Worm (Caenorhabditis elegans) whole organism, L4 larva: ENCODE data around the gene col-114.
"Not testable (repeated sequence)": the region's sequence is repeated elsewhere in the genome, so short reads cannot be mapped to it uniquely, and the experiment has no call there.

Source experiments
- F26F4.8 ChIP-seq: fragments of 200-800 bp; sonication (Bioruptor generic); conservative IDR thresholded peaks from 2 replicates; pipeline ENCODE4 v1.3.6; 2022; ENCODE audit warnings: missing genetic modification characterization, missing compliant biosample characterization
- F49E8.2 ChIP-seq: sonication (generic microtip); optimal IDR thresholded peaks from 2 replicates; lab custom pipeline; 2016; ENCODE audit warnings: missing compliant biosample characterization, mild to moderate bottlenecking, missing genetic modification characterization, borderline replicate concordance
- R02D3.7 ChIP-seq: fragments of 150-350 bp; sonication (generic microtip); optimal IDR thresholded peaks from 3 replicates; lab custom pipeline; 2014; ENCODE audit warnings: missing biosample characterization, missing genetic modification characterization
- Y75B8A.6 ChIP-seq: fragments of 200-800 bp; sonication (Bioruptor generic); IDR thresholded peaks from 2 replicates; pipeline ENCODE4 v1.3.6; 2022; ENCODE audit warnings: missing genetic modification reagents, missing genetic modification characterization, missing compliant biosample characterization
- ZK337.2 ChIP-seq: fragments of 200-800 bp; sonication (Bioruptor generic); IDR thresholded peaks from 2 replicates; pipeline ENCODE4 v1.3.6; 2022; ENCODE audit warnings: missing genetic modification reagents, missing genetic modification characterization, missing compliant biosample characterization
- aha-1 ChIP-seq: fragments of 150-350 bp; peaks from one replicate; lab custom pipeline; 2014; ENCODE audit warnings: missing biosample characterization, missing genetic modification characterization
- arid-1 ChIP-seq: fragments of 200-800 bp; sonication (Bioruptor generic); conservative IDR thresholded peaks from 2 replicates; pipeline ENCODE4 v1.3.6; 2022; ENCODE audit warnings: missing genetic modification reagents, missing genetic modification characterization, missing compliant biosample characterization
- attf-4 ChIP-seq: sonication (generic microtip); optimal IDR thresholded peaks from 3 replicates; lab custom pipeline; 2017; ENCODE audit warnings: missing biosample characterization, missing genetic modification characterization
- ceh-44 ChIP-seq: fragments of 200-800 bp; sonication (Bioruptor generic); IDR thresholded peaks from 2 replicates; pipeline ENCODE4 v1.3.6; 2022; ENCODE audit warnings: missing genetic modification reagents, missing genetic modification characterization, missing compliant biosample characterization
- ceh-62 ChIP-seq: sonication (generic microtip); optimal IDR thresholded peaks from 2 replicates; lab custom pipeline; 2017; ENCODE audit warnings: missing biosample characterization, missing genetic modification characterization
- daf-12 ChIP-seq: fragments of 150-350 bp; optimal IDR thresholded peaks from 2 replicates; lab custom pipeline; 2014; ENCODE audit warnings: missing biosample characterization, missing genetic modification reagents, missing genetic modification characterization
- dmd-6 ChIP-seq: fragments of 200-800 bp; sonication (Bioruptor generic); IDR thresholded peaks from 2 replicates; pipeline ENCODE4 v1.3.6; 2022; ENCODE audit warnings: missing genetic modification reagents, missing genetic modification characterization, missing compliant biosample characterization
- egl-43 ChIP-seq: fragments of 200-800 bp; sonication (Bioruptor generic); IDR thresholded peaks from 2 replicates; pipeline ENCODE4 v1.3.6; 2022; ENCODE audit warnings: missing genetic modification reagents, missing genetic modification characterization, missing compliant biosample characterization
- hlh-11 ChIP-seq: fragments of 200-800 bp; sonication (Bioruptor generic); optimal IDR thresholded peaks from 2 replicates; lab custom pipeline; 2018; ENCODE audit warnings: mild to moderate bottlenecking, missing genetic modification characterization, missing compliant biosample characterization
- hmg-1.1 ChIP-seq: fragments of 200-800 bp; sonication (Bioruptor generic); IDR thresholded peaks from 2 replicates; pipeline ENCODE4 v1.3.6; 2022; ENCODE audit warnings: missing genetic modification reagents, missing genetic modification characterization, missing compliant biosample characterization
- jun-1 ChIP-seq: fragments of 150-350 bp; optimal IDR thresholded peaks from 2 replicates; lab custom pipeline; 2014; ENCODE audit warnings: missing biosample characterization, missing genetic modification reagents, missing genetic modification characterization
- lin-13 ChIP-seq: fragments of 150-350 bp; optimal IDR thresholded peaks from 2 replicates; lab custom pipeline; 2014; ENCODE audit warnings: missing biosample characterization, missing genetic modification reagents, missing genetic modification characterization
- lin-29 ChIP-seq: fragments of 200-800 bp; sonication (Bioruptor generic); IDR thresholded peaks from 2 replicates; pipeline ENCODE4 v1.3.6; 2022; ENCODE audit warnings: missing genetic modification reagents, missing genetic modification characterization, missing compliant biosample characterization
- mep-1 ChIP-seq: fragments of 150-350 bp; sonication (generic microtip); optimal IDR thresholded peaks from 3 replicates; lab custom pipeline; 2014; ENCODE audit warnings: missing biosample characterization, missing genetic modification characterization
- mes-2 ChIP-seq: sonication (generic microtip); optimal IDR thresholded peaks from 2 replicates; lab custom pipeline; 2016; ENCODE audit warnings: missing genotype, mild to moderate bottlenecking, missing genetic modification characterization, missing compliant biosample characterization; ENCODE audit not compliant: poor library complexity, severe bottlenecking
- mxl-2 ChIP-seq: fragments of 200-800 bp; sonication (Bioruptor generic); conservative IDR thresholded peaks from 2 replicates; pipeline ENCODE4 v1.3.6; 2022; ENCODE audit warnings: missing genetic modification reagents, missing genetic modification characterization, missing compliant biosample characterization
- nhr-10 ChIP-seq: fragments of 150-350 bp; optimal IDR thresholded peaks from 2 replicates; lab custom pipeline; 2014; ENCODE audit warnings: missing biosample characterization, missing genetic modification characterization
- nhr-28 ChIP-seq: fragments of 150-350 bp; optimal IDR thresholded peaks from 2 replicates; lab custom pipeline; 2014; ENCODE audit warnings: missing biosample characterization, missing genetic modification characterization
- php-3 ChIP-seq: fragments of 200-800 bp; sonication (Bioruptor generic); IDR thresholded peaks from 2 replicates; pipeline ENCODE4 v1.3.6; 2022; ENCODE audit warnings: missing genetic modification reagents, missing genetic modification characterization, missing compliant biosample characterization
- set-16 ChIP-seq: fragments of 200-800 bp; sonication (Bioruptor generic); IDR thresholded peaks from 2 replicates; pipeline ENCODE4 v1.3.6; 2022; ENCODE audit warnings: missing genetic modification reagents, missing genetic modification characterization, missing compliant biosample characterization
- snpc-1.2 ChIP-seq: fragments of 200-800 bp; sonication (Bioruptor generic); IDR thresholded peaks from 2 replicates; pipeline ENCODE4 v1.3.6; 2022; ENCODE audit warnings: missing genetic modification reagents, missing genetic modification characterization, missing compliant biosample characterization
- tag-97 ChIP-seq: fragments of 200-800 bp; sonication (Bioruptor generic); IDR thresholded peaks from 2 replicates; pipeline ENCODE4 v1.3.6; 2022; ENCODE audit warnings: missing genetic modification characterization, missing compliant biosample characterization
- unc-39 ChIP-seq: sonication (generic microtip); optimal IDR thresholded peaks from 2 replicates; lab custom pipeline; 2017; ENCODE audit warnings: missing biosample characterization, missing genetic modification characterization
- ztf-11 ChIP-seq: fragments of 150-350 bp; optimal IDR thresholded peaks from 2 replicates; lab custom pipeline; 2014; ENCODE audit warnings: missing biosample characterization, missing genetic modification characterization

Gene col-114

DNA sequence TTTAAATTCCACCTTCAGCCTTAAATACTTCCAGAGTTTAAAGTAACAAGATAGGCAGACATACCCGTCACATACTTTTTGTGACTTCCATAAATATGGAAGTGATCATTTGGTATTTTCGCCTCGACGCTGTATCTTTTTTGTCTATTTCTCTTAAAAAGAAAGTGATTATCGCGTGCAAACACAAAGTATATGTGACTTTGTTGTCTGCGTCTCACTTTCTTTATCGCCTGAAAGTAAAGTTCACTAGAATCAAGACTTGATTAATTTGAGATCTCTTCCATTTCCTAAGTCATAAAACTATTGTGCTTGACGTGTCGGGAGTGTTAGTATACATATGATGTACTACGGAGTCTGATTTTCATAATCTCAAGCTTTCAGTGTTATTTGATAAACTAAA is 11.8 kb upstream of the col-114 start, which contains the start of gene C06E4.6 (continued):
- no peak for TF ChIP-seq mxl-2 (GFP tag; lab: Robert Waterston, UW)
- TF ChIP-seq ceh-62: no peak
- peak; percentile 82 for TF ChIP-seq dmd-6 (GFP tag; lab: Robert Waterston, UW)
- no peak for TF ChIP-seq lin-29 (GFP tag; lab: Robert Waterston, UW)
- TF ChIP-seq hmg-1.1 (GFP tag; lab: Robert Waterston, UW): no peak
- TF ChIP-seq, all 104 proteins: peak for 8

DNA sequence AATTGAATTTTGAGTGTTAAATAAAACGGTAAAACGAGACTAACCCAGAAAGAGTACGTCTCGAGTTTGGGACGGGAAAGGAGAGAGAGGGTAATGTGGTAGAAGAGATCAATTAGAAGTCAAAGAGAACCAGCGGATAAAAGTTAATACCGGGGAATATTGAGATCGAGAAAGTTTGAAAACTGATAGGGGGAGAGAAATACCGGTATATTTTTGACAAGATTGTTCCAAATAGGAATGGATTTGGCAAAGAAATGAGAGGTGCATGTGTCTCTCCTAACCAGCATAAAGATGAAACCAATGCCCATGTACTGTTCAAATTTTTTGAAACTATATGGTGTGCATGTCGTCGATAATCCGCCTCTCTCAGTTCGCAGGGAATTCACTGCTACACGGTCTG is 8.2 kb upstream of the col-114 start, which contains the start of gene C06E4.5:
Gene C06E4.5 (plus strand): TSS at position 301 of the 400 bp plus-strand sequence.
- not testable (repeated sequence) for TF ChIP-seq snpc-1.2 (GFP tag; lab: Robert Waterston, UW); mes-2 (tag; lab: Kevin White, UChicago); ztf-11 (tag; lab: Kevin White, UChicago)
- TF ChIP-seq, all 104 proteins: peak for 0; not testable (repeated sequence) for 104

DNA sequence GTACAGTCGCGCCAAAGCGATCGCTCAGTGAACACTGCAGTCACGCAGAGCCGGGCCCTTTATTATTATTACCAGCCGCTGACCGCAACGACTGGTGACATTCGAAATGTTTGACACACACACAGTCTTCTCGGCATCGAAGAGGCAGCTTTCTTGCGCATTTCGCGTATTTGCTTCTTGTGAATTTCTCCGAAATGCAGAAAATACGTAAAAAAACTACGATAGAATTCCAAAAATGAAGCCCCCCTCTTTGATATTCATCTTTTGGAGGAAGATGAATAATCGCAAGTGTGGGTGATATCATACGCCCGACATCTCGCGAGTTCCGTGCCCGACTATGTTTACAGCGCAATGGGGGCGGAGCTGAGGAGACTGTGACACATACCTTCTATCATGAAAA is 6.8 kb upstream of the col-114 start:
- peak; percentile 1 for TF ChIP-seq mes-2 (tag; lab: Kevin White, UChicago)
- no peak for TF ChIP-seq nhr-28 (tag; lab: Kevin White, UChicago)
- TF ChIP-seq F49E8.2 (tag; lab: Kevin White, UChicago): peak; percentile 15

DNA sequence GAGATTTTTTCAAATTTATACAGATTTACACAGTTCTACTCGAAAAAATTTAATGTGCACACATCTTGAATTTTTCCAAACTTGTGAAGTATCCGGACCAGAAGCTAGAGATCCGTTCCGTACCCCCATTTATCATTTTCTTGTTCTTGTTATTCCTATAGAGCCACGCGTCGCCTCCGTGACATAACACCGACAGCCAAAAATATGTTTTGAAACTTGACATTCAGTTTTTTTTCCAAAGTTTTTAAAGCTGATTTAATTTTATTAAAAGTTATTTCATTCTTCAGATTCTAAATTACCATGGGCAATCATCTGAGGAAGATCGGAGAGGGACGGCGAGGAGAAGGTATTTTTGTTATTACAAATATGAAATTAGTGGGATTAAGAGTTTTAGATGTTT is 3.7 kb upstream of the col-114 start, which contains the start of gene D2024.18:
Gene D2024.18 (plus strand): TSS at position 301 of the 400 bp plus-strand sequence.
- TF ChIP-seq ZK337.2 (GFP tag; lab: Robert Waterston, UW) (no peak), nhr-10 (tag; lab: Kevin White, UChicago) (no peak), arid-1 (GFP tag; lab: Robert Waterston, UW) (no peak), lin-13 (GFP tag; lab: Kevin White, UChicago) (no peak), daf-12 (tag; lab: Kevin White, UChicago) (no peak)

DNA sequence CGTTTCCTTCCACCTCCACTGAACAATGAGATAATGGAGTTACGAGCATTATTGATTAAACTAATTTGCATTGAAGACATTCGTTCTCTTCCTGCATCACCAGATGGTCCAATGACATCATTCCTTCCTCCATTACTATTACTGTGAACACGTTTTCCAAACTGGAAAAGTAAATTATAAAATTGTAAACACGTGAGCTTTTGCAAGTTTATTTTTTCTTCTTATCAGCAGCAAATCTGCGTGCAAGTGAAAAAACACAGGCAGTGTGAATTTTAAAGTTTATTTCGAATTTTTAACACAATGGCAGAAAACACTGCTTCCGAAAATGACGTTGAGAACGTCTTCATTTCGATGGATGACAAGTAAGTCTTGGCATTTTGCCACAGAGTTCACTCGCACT is 790 bp upstream of the col-114 start, which contains the start of gene D2024.1:
Gene D2024.1 (plus strand): TSS at position 301 of the 400 bp plus-strand sequence.
- TF ChIP-seq unc-39; tag-97 (GFP tag; lab: Robert Waterston, UW); mep-1 (tag; lab: Kevin White, UChicago): not testable (repeated sequence)
- TF ChIP-seq, all 104 proteins: peak for 0; not testable (repeated sequence) for 104

DNA sequence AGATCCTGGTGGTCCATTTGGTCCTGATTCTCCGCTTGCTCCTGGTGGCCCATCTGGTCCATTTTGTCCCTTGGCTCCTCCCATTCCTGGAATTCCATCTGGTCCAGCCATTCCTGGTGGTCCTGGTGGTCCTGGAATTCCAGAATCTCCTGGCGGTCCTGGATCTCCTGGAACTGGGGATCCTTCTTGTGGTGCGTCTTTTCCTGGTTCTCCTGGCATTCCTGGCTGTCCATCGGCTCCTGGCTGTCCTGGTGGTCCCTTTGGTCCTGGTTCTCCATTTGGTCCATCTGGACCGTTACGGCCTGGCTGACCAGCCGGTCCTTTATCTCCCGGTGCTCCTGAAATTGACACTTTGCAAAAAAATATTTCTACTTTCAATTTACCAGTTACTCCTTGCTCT is 861 bp downstream of the col-114 start:
- TF ChIP-seq aha-1: peak; percentile 41
- no peak for TF ChIP-seq Y75B8A.6 (GFP tag; lab: Robert Waterston, UW)
- TF ChIP-seq hlh-11 (tag; lab: Kevin White, UChicago): no peak
- TF ChIP-seq jun-1 (tag; lab: Kevin White, UChicago): no peak
- TF ChIP-seq R02D3.7 (tag; lab: Kevin White, UChicago): no peak
- TF ChIP-seq F26F4.8 (GFP tag; lab: Robert Waterston, UW): no peak
- peak; percentile 85 for TF ChIP-seq set-16 (GFP tag; lab: Robert Waterston, UW)
- TF ChIP-seq egl-43 (GFP tag; lab: Robert Waterston, UW): 0 out of 2 replicates have a peak, but pooled peaks have one; percentile 18
- no peak for TF ChIP-seq attf-4 (tag; lab: Kevin White, UChicago)
- TF ChIP-seq php-3 (GFP tag; lab: Robert Waterston, UW): no peak
- TF ChIP-seq ceh-44 (GFP tag; lab: Robert Waterston, UW): no peak
